Worm (Caenorhabditis elegans): Measurements from ENCODE around the gene C54F6.5.

The C54F6.5 gene

ce11 chrV:7570290-7570689, 41.4 kb downstream of the C54F6.5 start, which contains the start of gene clec-212:
TSS of gene clec-212 (minus strand) at chrV:7570390.
- TF ChIP-seq unc-120 (tag; optimal IDR thresholded peaks at IDR 0.05; ENCODE audit: poor library complexity, severe bottlenecking) (no peak), zip-8 (tag; optimal IDR thresholded peaks at IDR 0.05) (peak; percentile 54)

ce11 chrV:7570955-7571354, 42.0 kb downstream of the C54F6.5 start, which contains the start of gene F19F10.14:
TSS of gene F19F10.14 (minus strand) at chrV:7571055.
- no peak for TF ChIP-seq nhr-28 (tag; optimal IDR thresholded peaks at IDR 0.05)
- no peak for TF ChIP-seq mep-1 (tag; optimal IDR thresholded peaks at IDR 0.05)
- no peak for TF ChIP-seq lin-32 (GFP tag; optimal IDR thresholded peaks at IDR 0.05)
- no peak for TF ChIP-seq mab-5 (tag; optimal IDR thresholded peaks at IDR 0.05)
- no peak for TF ChIP-seq sptf-1 (tag; optimal IDR thresholded peaks at IDR 0.05)
- TF ChIP-seq tbx-8 (GFP tag; optimal IDR thresholded peaks at IDR 0.05), result no peak
- no peak for TF ChIP-seq pha-4 (tag; optimal IDR thresholded peaks at IDR 0.05)
- TF ChIP-seq nhr-2 (tag; optimal IDR thresholded peaks at IDR 0.05), result no peak

- TF ChIP-seq pha-4 (tag; optimal IDR thresholded peaks at IDR 0.05) (peak; percentile 32), ztf-11 (tag; optimal IDR thresholded peaks at IDR 0.05) (no peak), mep-1 (tag; optimal IDR thresholded peaks at IDR 0.05) (peak; percentile 13), drap-1 (GFP tag; optimal IDR thresholded peaks at IDR 0.05) (no peak), ces-1 (GFP tag; optimal IDR thresholded peaks at IDR 0.05) (peak; percentile 67), zip-8 (tag; optimal IDR thresholded peaks at IDR 0.05) (no peak), nhr-237 (tag; optimal IDR thresholded peaks at IDR 0.05) (no peak), mab-5 (tag; optimal IDR thresholded peaks at IDR 0.05) (no peak), hlh-1 (tag; optimal IDR thresholded peaks at IDR 0.05) (peak; percentile 6)
Measured at ce11 chrV:7575563-7575962, 46.6 kb downstream of the C54F6.5 start, which contains the start of the genes snu-66 and ints-9. TSS of gene snu-66 (minus strand) at chrV:7575670. TSS of gene ints-9 (plus strand) at chrV:7575802.
